Worm (Caenorhabditis elegans): ENCODE data around the gene selt-1.2.

The selt-1.2 gene

ce11 chrV:10745034-10745433 is 2.1 kb downstream of the selt-1.2 start, which contains the start of gene srj-21:
Gene srj-21 (plus strand): TSS chrV:10745334.
- TF ChIP-seq lsy-27 (tag; optimal IDR thresholded peaks at IDR 0.05; ENCODE audit: borderline replicate concordance, insufficient read depth) (no peak), cebp-1 (GFP tag; IDR thresholded peaks at IDR 0.05) (no peak), cebp-1 (tag; optimal IDR thresholded peaks at IDR 0.05) (no peak)

ce11 chrV:10743649-10744048 is 3.5 kb downstream of the selt-1.2 start, which contains the start of gene srj-22:
Gene srj-22 (minus strand): TSS chrV:10743749.
- no peak for TF ChIP-seq ceh-100 (GFP tag; IDR thresholded peaks at IDR 0.05)
- TF ChIP-seq C06A6.2 (GFP tag; conservative IDR thresholded peaks at IDR 0.05): no peak
- TF ChIP-seq lsy-27 (tag; optimal IDR thresholded peaks at IDR 0.05; ENCODE audit: borderline replicate concordance, insufficient read depth): no peak
- TF ChIP-seq hsf-1 (GFP tag; IDR thresholded peaks at IDR 0.05): no peak
- TF ChIP-seq mxl-1 (tag; optimal IDR thresholded peaks at IDR 0.05): no peak

- TF ChIP-seq lsy-27 (tag; optimal IDR thresholded peaks at IDR 0.05; ENCODE audit: borderline replicate concordance, insufficient read depth): no peak
Measured at ce11 chrV:10741357-10741756, 5.8 kb downstream of the selt-1.2 start, which contains the start of gene ZC302.3. Gene ZC302.3 (minus strand): TSS chrV:10741457.

ce11 chrV:10736756-10737155 is 10.4 kb downstream of the selt-1.2 start, which contains the start of the genes mre-11 and wdr-5.3:
Gene mre-11 (minus strand): TSS chrV:10736868.
Gene wdr-5.3 (plus strand): TSS chrV:10737116.
- TF ChIP-seq ceh-100 (GFP tag; IDR thresholded peaks at IDR 0.05) (peak; percentile 38; the same call in 1 of the 2 replicates), xnd-1 (tag; optimal IDR thresholded peaks at IDR 0.05) (peak; percentile 9), F52B5.7 (tag; optimal IDR thresholded peaks at IDR 0.05) (no peak), D2030.7 (GFP tag; IDR thresholded peaks at IDR 0.05) (peak; percentile 52), sptf-2 (GFP tag; optimal IDR thresholded peaks at IDR 0.05) (no peak), nhr-80 (tag; optimal IDR thresholded peaks at IDR 0.05) (no peak), pbrm-1 (GFP tag; IDR thresholded peaks at IDR 0.05) (0 out of 2 replicates have a peak, but pooled peaks have one; percentile 38), Y53G8AR.9 (GFP tag; conservative IDR thresholded peaks at IDR 0.05) (no peak), attf-3 (GFP tag; conservative IDR thresholded peaks at IDR 0.05) (no peak), F33H1.4 (GFP tag; IDR thresholded peaks at IDR 0.05) (peak; percentile 25; the same call in 1 of the 2 replicates), nhr-27 (tag; optimal IDR thresholded peaks at IDR 0.05) (no peak), F49E8.2 (tag; optimal IDR thresholded peaks at IDR 0.05; ENCODE audit: insufficient read depth) (peak; percentile 17), hrde-1 (tag; optimal IDR thresholded peaks at IDR 0.05; ENCODE audit: borderline replicate concordance) (no peak), dox-1 (GFP tag; IDR thresholded peaks at IDR 0.05) (peak; percentile 69; the same call in 1 of the 2 replicates), F57A8.1 (GFP tag; optimal IDR thresholded peaks at IDR 0.05) (no peak), unc-62 (GFP tag; optimal IDR thresholded peaks at IDR 0.05) (no peak), hmg-1.2 (GFP tag; IDR thresholded peaks at IDR 0.05) (peak; percentile 21; the same call in 1 of the 2 replicates), nhr-90 (tag; optimal IDR thresholded peaks at IDR 0.05) (no peak), ceh-40 (GFP tag; IDR thresholded peaks at IDR 0.05) (no peak), lag-1 (GFP tag; IDR thresholded peaks at IDR 0.05) (no peak), Y95B8A.8 (GFP tag; IDR thresholded peaks at IDR 0.05) (0 out of 2 replicates have a peak, but pooled peaks have one; percentile 26), dpl-1 (GFP tag; optimal IDR thresholded peaks at IDR 0.05) (peak; percentile 58), lir-1 (GFP tag; conservative IDR thresholded peaks at IDR 0.05) (peak; percentile 21; the same call in 1 of the 2 replicates), him-1 (tag; optimal IDR thresholded peaks at IDR 0.05) (peak; percentile 8), ekl-4 (GFP tag; IDR thresholded peaks at IDR 0.05) (peak; percentile 46; the same call in 1 of the 2 replicates), lsl-1 (GFP tag; optimal IDR thresholded peaks at IDR 0.05) (peak; percentile 60), lin-35 (GFP tag; optimal IDR thresholded peaks at IDR 0.05) (no peak), lin-54 (GFP tag; optimal IDR thresholded peaks at IDR 0.05) (peak; percentile 80), ztf-6 (GFP tag; IDR thresholded peaks at IDR 0.05) (peak; percentile 51; the same call in 1 of the 2 replicates), tlf-1 (GFP tag; optimal IDR thresholded peaks at IDR 0.05) (peak; percentile 14), cebp-1 (GFP tag; IDR thresholded peaks at IDR 0.05) (no peak), cebp-1 (tag; optimal IDR thresholded peaks at IDR 0.05) (no peak), ceh-27 (GFP tag; optimal IDR thresholded peaks at IDR 0.05) (peak; percentile 70), snpc-4 (GFP tag; optimal IDR thresholded peaks at IDR 0.05) (no peak), snpc-4 (tag; optimal IDR thresholded peaks at IDR 0.05) (peak in 1 of 4 experiments; percentile 44), attf-5 (GFP tag; optimal IDR thresholded peaks at IDR 0.05) (peak; percentile 3), madf-6 (GFP tag; IDR thresholded peaks at IDR 0.05) (peak; percentile 79)
